Fruit fly (Drosophila melanogaster): ENCODE results near the gene Snx27.

DNA sequence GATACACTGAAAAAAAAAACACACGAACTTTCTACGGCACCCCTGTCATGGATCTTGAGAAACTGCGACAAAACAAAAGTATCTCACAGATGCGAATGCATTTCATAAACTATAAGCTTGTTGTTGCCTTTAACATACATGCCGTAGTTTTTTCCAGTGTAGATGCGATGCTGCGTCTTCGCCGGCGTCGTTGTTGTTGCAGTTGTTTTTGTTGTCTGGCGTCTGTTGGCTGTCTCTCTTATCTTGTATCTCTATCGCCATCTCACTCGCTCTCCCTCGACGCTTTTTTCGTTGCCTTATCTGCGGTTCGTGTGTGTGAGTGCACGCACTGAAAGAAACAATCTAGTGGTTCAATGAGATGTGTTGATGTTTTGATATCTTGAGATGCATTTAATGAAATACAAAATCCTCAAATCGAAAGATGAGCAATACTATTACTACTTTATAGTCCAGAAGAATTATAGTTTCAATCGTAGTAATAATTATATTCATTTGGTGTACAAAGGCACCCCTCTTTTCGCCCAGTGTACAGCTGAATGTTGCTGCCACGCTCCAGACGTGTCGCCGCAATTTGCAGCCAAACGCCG, 41.3 kb downstream of the Snx27 start:
- TF ChIP-seq Dll (optimal IDR thresholded peaks at IDR 0.05), result no peak
- TF ChIP-seq pan (optimal IDR thresholded peaks at IDR 0.05), result no peak
- no peak for TF ChIP-seq EcR (GFP tag; optimal IDR thresholded peaks at IDR 0.05)
